Fruit fly (Drosophila melanogaster): Measurements from ENCODE around the gene mus312.

The mus312 gene

DNA sequence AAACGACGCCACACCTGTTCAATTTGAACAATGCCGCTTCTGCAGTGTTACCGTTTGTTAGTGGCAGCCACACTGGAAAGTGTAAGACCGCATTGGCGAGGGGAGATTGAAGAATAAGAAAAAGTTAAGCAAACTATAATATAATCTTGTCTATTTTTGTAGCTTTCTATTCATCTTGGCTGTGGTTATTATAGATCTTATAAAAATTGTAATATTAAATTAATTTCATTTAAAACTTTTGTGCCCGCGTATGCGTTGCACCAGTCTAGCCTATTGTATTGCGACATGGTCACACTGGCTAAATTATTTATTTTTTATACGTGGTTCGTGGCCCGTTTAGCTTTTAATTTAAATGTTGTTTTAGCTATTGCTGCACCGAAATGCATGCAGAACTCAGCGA lies 5.6 kb upstream of the mus312 start, which contains the start of the genes RhoGEF4 and Rint1 (continued):
- TF ChIP-seq hbn (GFP tag; IDR thresholded peaks at IDR 0.05; ENCODE audit: partially characterized antibody): no peak
- TF ChIP-seq CG17186 (GFP tag; optimal IDR thresholded peaks at IDR 0.05): peak; percentile 78
- peak; percentile 64 for TF ChIP-seq CG16815 (GFP tag; optimal IDR thresholded peaks at IDR 0.05)
- TF ChIP-seq jumu (GFP tag; optimal IDR thresholded peaks at IDR 0.05): peak; percentile 57
- no peak for TF ChIP-seq D (optimal IDR thresholded peaks at IDR 0.05)
- peak; percentile 41 for TF ChIP-seq D (GFP tag; optimal IDR thresholded peaks at IDR 0.05)
- peak; percentile 18 for TF ChIP-seq Sry-δ (GFP tag; optimal IDR thresholded peaks at IDR 0.05)
- peak; percentile 81 for TF ChIP-seq Hr3 (GFP tag; optimal IDR thresholded peaks at IDR 0.05)
- TF ChIP-seq CG32532 (GFP tag; IDR thresholded peaks at IDR 0.05): peak; percentile 83
- no peak for TF ChIP-seq CG12219 (GFP tag; optimal IDR thresholded peaks at IDR 0.05)
- peak; percentile 82 for TF ChIP-seq lilli (GFP tag; optimal IDR thresholded peaks at IDR 0.05)
- TF ChIP-seq CG16813 (GFP tag; IDR thresholded peaks at IDR 0.05; ENCODE audit: partially characterized antibody): peak; percentile 34; the same call in 1 of the 3 replicates
- no peak for TF ChIP-seq Trl (optimal IDR thresholded peaks at IDR 0.05)
- TF ChIP-seq Trl (GFP tag; optimal IDR thresholded peaks at IDR 0.05): peak; percentile 21
- TF ChIP-seq Taf1 (GFP tag; IDR thresholded peaks at IDR 0.05): peak; percentile 61; the same call in 1 of the 2 replicates
- peak; percentile 67 for TF ChIP-seq vfl (GFP tag; optimal IDR thresholded peaks at IDR 0.05)
- no peak for TF ChIP-seq gsb-n (tag; optimal IDR thresholded peaks at IDR 0.05)
- peak; percentile 52 for TF ChIP-seq CG31224 (GFP tag; IDR thresholded peaks at IDR 0.05)
- peak; percentile 37 for TF ChIP-seq CG1647 (GFP tag; optimal IDR thresholded peaks at IDR 0.05)
- no peak for TF ChIP-seq twi (tag; optimal IDR thresholded peaks at IDR 0.05)
- peak; percentile 65 for TF ChIP-seq NfI (GFP tag; optimal IDR thresholded peaks at IDR 0.05)
- no peak for TF ChIP-seq toy (GFP tag; IDR thresholded peaks at IDR 0.05)
- TF ChIP-seq Mrtf (GFP tag; IDR thresholded peaks at IDR 0.05): 0 out of 3 replicates have a peak, but pooled peaks have one; percentile 36
- TF ChIP-seq CG17612 (GFP tag; IDR thresholded peaks at IDR 0.05): peak; percentile 26; the same call in 1 of the 2 replicates
- no peak for TF ChIP-seq p53 (GFP tag; optimal IDR thresholded peaks at IDR 0.05)
- peak; percentile 70 for TF ChIP-seq Ets97D (GFP tag; optimal IDR thresholded peaks at IDR 0.05)
- peak; percentile 73 for TF ChIP-seq ara (GFP tag; IDR thresholded peaks at IDR 0.05)
- TF ChIP-seq vvl (GFP tag; IDR thresholded peaks at IDR 0.05): peak; percentile 82
- peak; percentile 70 for TF ChIP-seq Elba2 (GFP tag; optimal IDR thresholded peaks at IDR 0.05)
- no peak for TF ChIP-seq gro (GFP tag; optimal IDR thresholded peaks at IDR 0.05)
- TF ChIP-seq nerfin-2 (GFP tag; IDR thresholded peaks at IDR 0.05; ENCODE audit: partially characterized antibody): no peak
- TF ChIP-seq CG11093 (GFP tag; IDR thresholded peaks at IDR 0.05): peak; percentile 76; the same call in 2 of the 3 replicates
- peak; percentile 43 for TF ChIP-seq CG7928 (GFP tag; optimal IDR thresholded peaks at IDR 0.05)
- TF ChIP-seq GATAe (GFP tag; conservative IDR thresholded peaks at IDR 0.05): no peak
- TF ChIP-seq vnd (GFP tag; IDR thresholded peaks at IDR 0.05; ENCODE audit: partially characterized antibody): no peak
- TF ChIP-seq CG14710 (tag; optimal IDR thresholded peaks at IDR 0.05): peak; percentile 88
- TF ChIP-seq tgo (GFP tag; IDR thresholded peaks at IDR 0.05): peak; percentile 77
- no peak for TF ChIP-seq rib (GFP tag; IDR thresholded peaks at IDR 0.05)
- peak; percentile 72 for TF ChIP-seq Xrp1 (GFP tag; IDR thresholded peaks at IDR 0.05)
- TF ChIP-seq dysf (GFP tag; IDR thresholded peaks at IDR 0.05): peak; percentile 79
- TF ChIP-seq CG2202 (tag; optimal IDR thresholded peaks at IDR 0.05): peak; percentile 30
- no peak for TF ChIP-seq TFAM (GFP tag; optimal IDR thresholded peaks at IDR 0.05)
- TF ChIP-seq ci (GFP tag; IDR thresholded peaks at IDR 0.05): peak; percentile 70; the same call in 2 of the 3 replicates
- peak; percentile 73 for TF ChIP-seq CG1602 (GFP tag; optimal IDR thresholded peaks at IDR 0.05)
- peak; percentile 92 for TF ChIP-seq CG4617 (GFP tag; optimal IDR thresholded peaks at IDR 0.05; ENCODE audit: borderline replicate concordance)
- TF ChIP-seq pnt (GFP tag; optimal IDR thresholded peaks at IDR 0.05): peak; percentile 17
- no peak for TF ChIP-seq chinmo (GFP tag; IDR thresholded peaks at IDR 0.05; ENCODE audit: partially characterized antibody)
- no peak for TF ChIP-seq prd (optimal IDR thresholded peaks at IDR 0.05)
- peak; percentile 89 for TF ChIP-seq prd (GFP tag; IDR thresholded peaks at IDR 0.05)
- TF ChIP-seq CG18011 (GFP tag; optimal IDR thresholded peaks at IDR 0.05): peak; percentile 44
- TF ChIP-seq psq (GFP tag; optimal IDR thresholded peaks at IDR 0.05): no peak
- TF ChIP-seq D19A (tag; optimal IDR thresholded peaks at IDR 0.05): no peak

Measured in whole organism, embryonic.